Worm (Caenorhabditis elegans): ENCODE data around the gene ZK896.5.
"Not testable (repeated sequence)": the region's sequence is repeated elsewhere in the genome, so short reads cannot be mapped to it uniquely, and the experiment has no call there.

The ZK896.5 gene

DNA sequence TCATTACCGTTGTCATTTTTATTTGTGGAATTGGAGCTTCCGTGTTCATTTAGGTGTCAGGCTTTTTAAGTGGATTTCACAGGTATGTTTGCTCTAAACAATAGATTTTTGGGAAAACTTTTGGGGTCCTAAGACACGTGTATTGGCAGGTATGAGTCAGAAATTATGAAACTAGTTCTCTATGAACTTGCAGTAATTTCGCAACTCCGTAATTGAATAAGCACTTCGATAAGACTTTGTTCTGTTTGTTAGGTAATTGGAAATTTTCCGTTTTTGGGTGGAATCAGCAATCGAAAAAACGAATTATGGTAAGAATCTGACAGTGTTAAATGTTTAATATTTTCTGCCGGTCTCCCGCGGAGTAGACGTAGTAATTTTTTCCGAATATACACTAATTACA is 17.7 kb upstream of the ZK896.5 start:
- no peak for TF ChIP-seq unc-62 (GFP tag; optimal IDR thresholded peaks at IDR 0.05)

DNA sequence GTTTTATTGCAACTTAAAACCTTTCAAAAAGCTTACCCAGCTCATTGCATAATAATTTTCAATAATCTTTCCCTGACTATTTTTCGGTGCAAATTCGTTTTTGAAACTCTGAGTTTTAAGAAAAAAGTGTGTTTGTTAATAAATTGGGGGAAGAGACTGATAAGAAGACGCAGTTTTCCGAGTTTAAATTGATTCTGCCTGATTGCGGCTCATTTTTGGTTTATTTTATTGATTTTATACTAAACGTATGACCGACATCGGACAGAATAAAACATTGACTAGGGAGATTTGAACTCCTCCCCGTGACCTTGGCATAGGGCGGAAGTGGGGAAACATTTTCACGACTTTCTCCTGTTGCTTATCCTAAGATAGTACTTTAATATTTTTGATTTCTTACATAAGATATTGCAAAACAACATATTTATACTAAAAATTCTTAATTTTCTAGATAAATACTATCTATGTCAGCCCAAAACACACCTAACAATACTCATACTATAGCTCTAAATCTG is 17.0 kb upstream of the ZK896.5 start, which contains the start of gene K08D8.7:
K08D8.7 (plus strand) TSS at position 462 of the 512 bp plus-strand sequence.
- TF ChIP-seq unc-62 (GFP tag; optimal IDR thresholded peaks at IDR 0.05): no peak

DNA sequence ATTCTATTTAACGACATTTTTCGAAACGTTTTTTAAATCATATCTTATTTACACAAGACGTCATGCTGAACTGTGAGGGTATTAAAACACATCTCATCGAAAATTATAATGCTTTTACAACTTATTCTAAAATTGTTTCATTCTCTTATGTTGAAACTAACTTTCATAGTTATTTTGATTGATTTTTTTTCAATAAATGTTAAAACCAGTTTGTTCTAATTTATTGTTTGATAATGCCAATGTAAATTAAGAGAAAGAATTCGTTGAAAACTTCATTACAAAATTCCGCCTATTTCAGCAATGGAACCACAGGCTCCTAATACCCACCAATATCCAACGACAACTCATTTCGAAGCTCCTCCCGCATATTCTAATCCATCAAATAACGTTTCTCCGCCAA is 15.6 kb upstream of the ZK896.5 start, which contains the start of gene K08D8.11:
K08D8.11 (plus strand) TSS at position 301 of the 400 bp plus-strand sequence.
- no peak for TF ChIP-seq unc-62 (GFP tag; optimal IDR thresholded peaks at IDR 0.05)

DNA sequence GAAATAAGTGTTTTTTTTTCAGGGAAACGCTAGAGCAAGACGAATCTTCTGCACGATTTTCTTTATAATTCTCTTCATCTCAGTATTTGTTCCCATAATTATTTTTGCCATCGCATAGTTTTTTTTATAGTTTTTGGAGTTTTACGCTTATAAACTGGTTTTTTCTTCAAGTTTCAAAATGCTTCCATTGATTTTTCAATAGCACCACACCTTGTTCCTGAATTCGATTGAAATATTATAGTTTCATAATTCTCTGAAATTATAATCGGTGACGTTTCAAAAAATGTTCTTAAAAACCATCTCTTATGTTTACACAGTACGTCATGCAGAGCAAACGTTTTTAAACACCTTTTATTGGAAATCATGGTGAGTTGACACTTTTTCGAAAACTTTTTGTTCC is 13.7 kb upstream of the ZK896.5 start, which contains the start of gene K08D8.12:
K08D8.12 (plus strand) TSS at position 301 of the 400 bp plus-strand sequence.
- TF ChIP-seq unc-62 (GFP tag; optimal IDR thresholded peaks at IDR 0.05): no peak

DNA sequence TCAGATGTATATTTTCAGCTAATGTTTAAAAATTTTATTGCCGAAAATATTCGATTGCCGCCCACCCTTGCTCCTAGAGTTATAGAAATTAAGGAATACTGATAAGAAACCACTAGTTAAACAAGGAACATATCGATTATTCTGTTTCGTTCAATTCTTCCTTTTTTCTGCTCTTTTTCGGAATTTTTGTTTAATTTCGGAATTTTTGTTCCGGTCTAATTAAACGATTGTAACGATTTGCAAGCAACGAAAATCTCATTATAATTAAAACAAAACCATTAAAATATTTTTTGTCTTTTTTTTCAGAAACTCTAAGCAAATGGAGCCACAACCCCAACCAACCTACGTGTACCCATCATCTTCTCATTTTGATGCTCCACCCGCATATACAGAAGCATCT is 12.7 kb upstream of the ZK896.5 start, which contains the start of gene K08D8.1:
K08D8.1 (plus strand) TSS at position 301 of the 400 bp plus-strand sequence.
- no peak for TF ChIP-seq unc-62 (GFP tag; optimal IDR thresholded peaks at IDR 0.05)

DNA sequence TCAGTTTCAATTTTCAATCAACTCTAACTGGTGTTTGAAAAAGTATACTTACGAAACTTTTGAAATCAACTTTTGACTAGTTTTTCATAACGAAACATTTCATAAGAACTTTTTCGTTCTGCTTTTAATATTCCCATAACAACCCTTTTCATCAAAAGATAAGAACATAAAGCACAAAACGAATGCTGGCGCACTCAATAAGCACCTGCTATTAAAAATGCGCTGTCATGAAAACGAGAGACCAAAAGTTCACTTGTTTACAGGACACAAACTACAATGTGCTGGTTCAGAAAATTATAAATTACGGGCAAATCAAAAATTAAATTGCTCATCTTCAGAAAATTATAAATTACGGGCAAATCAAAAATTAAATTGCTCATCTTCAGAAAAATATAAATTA is 11.6 kb upstream of the ZK896.5 start:
- TF ChIP-seq unc-62 (GFP tag; optimal IDR thresholded peaks at IDR 0.05): no peak

DNA sequence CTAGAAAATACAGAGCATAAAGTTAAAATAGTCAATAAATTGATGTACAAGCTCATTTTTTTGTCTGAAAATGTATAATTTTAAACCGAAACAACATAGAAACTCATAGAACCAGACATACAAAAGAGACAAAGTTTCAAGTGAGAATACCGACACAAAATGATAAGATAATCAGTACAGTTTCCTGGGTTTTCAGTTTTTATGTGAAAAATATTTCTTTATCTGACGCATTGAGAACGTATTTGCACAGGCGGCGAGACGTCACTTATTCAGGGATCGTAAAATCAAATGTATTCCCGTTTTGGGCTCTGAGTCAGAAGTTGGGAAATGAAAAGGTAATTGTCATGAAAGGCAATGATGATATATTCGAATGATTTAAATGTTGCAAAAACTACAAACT is 11.0 kb upstream of the ZK896.5 start, which contains the start of gene K08D8.6:
K08D8.6 (minus strand) TSS at position 64 of the 400 bp plus-strand sequence.
- TF ChIP-seq unc-62 (GFP tag; optimal IDR thresholded peaks at IDR 0.05): no peak

DNA sequence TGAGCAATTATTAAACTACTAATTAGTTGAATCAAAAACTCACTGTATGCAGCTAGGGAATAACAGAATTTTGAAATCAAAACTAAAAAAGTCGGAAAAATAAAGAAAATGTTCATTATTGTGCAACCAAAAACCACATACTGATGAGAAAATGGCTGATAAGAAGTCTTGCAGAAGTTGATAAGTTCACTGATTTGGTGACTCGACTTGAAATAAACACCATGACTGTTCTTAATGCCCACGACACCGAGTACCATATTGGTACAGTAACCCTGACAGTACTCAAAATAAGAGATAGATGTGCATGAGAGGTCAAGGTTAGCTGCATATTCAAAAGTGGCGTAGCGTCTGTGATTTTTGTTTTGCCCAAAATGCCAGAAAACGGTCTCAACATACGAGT is 6.6 kb upstream of the ZK896.5 start:
- TF ChIP-seq unc-62 (GFP tag; optimal IDR thresholded peaks at IDR 0.05): no peak

DNA sequence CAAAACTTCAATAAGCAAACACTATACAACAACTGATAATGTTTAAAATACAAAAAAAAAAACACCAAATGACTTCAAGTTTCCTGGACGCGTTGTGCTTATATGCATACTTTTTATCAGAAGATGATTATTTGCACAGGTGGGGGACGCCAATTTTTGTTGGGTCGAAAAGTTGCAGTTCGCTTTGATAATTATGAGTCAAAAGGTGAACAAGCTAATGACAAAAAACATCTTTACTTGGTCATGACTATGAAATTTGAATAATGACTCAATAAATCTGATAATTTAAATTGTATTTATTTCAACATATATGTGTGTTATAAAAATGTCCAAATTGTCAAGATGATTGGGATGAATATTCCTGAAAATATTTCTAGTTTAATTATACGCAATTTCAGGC is 3.7 kb upstream of the ZK896.5 start, which contains the start of gene ZK896.4:
ZK896.4 (minus strand) TSS at position 101 of the 400 bp plus-strand sequence.
- no peak for TF ChIP-seq unc-62 (GFP tag; optimal IDR thresholded peaks at IDR 0.05)

DNA sequence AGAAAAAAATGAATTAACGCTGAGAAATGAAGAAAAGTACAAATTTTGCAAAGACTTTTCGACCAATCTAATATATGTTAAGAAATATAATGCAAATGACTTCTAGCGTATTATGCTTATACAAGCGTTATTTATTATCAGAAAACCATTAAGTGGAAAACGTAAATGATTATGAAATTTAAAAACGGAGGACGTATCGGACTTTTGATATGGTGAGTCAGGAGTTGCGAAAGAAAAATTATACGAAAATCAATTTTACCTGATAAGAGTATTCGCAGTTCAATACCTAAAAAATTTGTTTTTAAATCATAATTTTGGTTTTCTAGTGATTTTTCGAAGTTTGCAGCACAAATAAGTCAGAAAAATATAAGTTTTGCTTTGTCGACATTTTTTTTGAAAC is 2.9 kb downstream of the ZK896.5 start:
- TF ChIP-seq unc-62 (GFP tag; optimal IDR thresholded peaks at IDR 0.05): no peak

DNA sequence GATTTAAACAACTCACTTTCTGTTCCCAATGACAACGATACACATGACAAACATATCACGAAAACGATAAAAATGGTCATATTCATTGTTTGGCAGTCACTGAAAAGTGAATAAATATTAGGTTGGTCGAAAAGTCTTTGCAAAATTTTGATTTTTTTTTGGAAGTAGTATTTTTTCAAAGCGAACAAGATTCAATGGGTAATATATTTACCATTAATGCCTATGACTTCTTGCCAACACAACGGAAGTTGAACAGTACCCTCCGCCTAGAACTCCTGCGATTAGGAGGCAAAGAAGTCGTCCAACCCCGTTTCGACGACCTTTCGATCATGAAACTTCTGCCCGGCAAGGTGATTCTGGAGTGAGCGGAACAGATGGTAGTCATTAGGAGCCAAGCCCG is 4.2 kb downstream of the ZK896.5 start, which contains the start of gene ZK896.1:
ZK896.1 (minus strand) TSS at position 101 of the 400 bp plus-strand sequence.
- TF ChIP-seq unc-62 (GFP tag; optimal IDR thresholded peaks at IDR 0.05): not testable (repeated sequence)

DNA sequence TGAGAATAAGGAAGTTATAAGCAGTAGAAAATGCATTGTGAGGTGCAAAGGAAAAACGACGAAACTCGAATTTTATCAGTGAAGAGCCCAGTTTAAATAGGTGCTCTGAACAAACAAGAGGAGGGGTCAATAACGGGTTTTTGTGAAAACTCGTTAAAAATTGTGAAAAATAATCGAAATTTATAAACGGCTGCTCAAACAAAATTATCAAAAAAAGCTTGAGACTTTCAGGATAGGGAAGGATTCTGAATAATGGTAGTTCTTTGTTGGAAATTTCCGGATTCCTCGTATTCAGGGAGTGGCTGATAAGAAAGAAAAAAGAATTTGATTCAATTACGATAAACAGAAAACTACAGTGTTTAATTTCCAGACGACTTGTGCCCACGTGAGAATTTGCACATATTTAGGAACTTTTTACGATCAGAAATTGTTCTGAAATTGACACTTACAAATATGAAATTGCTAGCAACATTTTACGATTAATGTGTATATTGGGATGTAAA is 7.9 kb downstream of the ZK896.5 start, which contains the start of gene clec-187:
clec-187 (minus strand) TSS at position 51 of the 503 bp plus-strand sequence.
- no peak for TF ChIP-seq unc-62 (GFP tag; optimal IDR thresholded peaks at IDR 0.05)

DNA sequence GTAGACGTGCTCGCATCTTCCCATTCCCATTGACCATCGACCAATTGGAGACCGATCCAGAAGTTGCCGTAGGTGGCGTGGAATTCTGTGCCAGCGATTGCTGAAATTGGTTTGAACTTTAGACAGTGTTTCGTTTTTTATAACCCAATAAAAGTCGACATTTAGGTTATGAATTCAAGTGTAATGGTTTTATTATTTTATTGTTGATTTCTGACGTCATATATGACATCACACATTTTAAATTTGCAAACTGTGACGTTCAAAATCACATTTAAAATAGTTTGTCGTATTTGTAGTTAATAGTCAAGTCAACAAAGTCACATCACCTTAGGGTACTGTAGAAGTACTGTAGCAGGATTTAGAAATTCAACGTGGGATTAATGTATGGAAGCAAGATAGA is 9.1 kb downstream of the ZK896.5 start:
- no peak for TF ChIP-seq unc-62 (GFP tag; optimal IDR thresholded peaks at IDR 0.05)

DNA sequence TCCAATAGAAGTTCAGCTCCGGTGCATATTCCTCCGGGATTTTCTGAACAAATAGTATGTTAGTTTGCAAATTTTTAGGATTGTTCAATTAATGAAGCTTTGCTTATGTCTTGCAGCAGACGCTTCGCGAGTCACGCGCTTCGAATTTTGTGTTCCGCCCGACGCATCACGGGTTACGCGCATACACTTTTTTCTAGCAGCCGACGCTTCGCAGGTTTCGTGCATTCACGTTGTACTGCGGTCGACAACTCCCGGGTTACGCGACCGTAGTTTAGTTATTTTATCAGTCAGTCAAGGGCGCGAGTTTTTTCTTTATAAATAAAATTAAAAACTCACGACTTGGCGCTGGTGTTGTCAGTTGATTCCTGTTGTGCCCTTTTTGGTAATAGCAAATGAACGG is 9.6 kb downstream of the ZK896.5 start:
- no peak for TF ChIP-seq unc-62 (GFP tag; optimal IDR thresholded peaks at IDR 0.05)

DNA sequence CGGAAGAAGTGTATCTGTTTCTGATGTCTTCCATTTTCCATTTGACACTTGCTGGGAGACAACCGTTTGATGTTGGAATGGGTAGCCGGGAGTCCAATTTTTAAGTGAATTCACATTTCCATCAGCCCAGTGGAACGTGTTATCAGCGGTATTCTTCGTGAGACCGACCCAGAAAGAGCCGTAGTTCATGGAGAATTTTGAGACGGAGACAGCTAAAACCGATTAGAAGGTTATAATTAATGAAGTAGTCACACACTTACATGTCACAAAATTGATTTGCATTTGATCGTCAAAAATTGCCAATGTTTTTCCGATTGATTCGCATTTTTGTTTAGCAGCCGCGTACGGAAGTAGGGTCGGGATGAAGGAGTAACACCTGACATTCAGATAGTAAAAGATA is 10.1 kb downstream of the ZK896.5 start:
- TF ChIP-seq unc-62 (GFP tag; optimal IDR thresholded peaks at IDR 0.05): no peak

DNA sequence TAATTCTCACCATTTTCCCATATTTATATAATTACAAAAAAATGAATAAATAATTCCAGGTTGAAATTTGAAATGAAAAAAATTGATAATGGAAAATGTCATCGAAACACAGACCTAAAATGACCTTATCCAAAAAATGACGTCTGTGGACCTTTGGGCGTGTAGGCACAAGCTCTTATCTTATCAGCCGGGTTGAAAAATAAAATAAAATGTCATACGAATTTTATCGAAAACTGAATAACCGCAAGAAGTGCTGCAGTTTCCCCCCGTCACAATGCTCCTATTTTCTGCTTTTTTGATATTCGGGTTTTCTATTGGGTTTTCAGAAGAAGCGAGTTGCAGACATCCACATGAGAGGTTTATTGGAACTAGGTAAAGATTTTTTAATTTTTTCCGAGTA is 13.6 kb downstream of the ZK896.5 start, which contains the start of gene clec-186:
clec-186 (plus strand) TSS at position 226 of the 400 bp plus-strand sequence.
- TF ChIP-seq unc-62 (GFP tag; optimal IDR thresholded peaks at IDR 0.05): no peak

DNA sequence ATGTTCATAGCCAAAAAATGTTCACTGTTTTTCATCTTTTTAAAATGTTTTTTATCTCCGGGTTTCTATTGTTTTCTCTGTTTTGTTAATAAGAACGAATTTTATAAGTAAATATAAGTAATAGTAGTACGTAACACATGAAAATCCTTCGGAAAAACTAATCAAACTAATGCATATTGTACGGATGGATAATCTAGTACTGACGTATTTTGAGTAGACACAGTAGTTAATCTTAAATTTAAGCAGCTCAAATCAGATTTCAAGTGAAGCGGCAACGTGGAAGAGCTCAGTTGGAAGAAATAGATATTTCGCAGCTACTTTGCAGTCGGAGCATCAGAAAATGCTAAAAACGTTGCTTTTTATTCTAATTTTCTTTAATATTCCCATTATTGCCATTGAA is 19.6 kb downstream of the ZK896.5 start, which contains the start of gene gcy-18:
gcy-18 (plus strand) TSS at position 301 of the 400 bp plus-strand sequence.
- TF ChIP-seq unc-62 (GFP tag; optimal IDR thresholded peaks at IDR 0.05): no peak
